Fruit fly (Drosophila melanogaster): ENCODE measurements around the gene CG34281.

DNA sequence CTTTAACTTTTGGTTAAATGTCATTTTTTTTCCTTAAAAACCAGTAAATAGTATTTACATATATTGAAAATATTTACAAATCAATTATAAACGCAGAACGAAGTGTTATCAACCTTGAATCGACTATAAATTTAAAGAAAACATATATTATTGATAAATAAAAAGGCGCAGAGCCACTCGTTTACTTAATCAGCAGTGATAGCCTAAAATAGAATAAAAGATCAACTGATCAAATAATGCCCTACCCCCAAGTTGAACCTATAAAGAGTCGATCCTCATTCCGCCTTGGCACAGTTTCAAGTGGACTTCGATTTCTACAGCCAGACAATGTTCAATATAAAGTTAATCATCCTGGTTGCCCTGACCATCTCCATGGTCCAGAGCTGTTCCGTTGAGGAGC is 16.5 kb upstream of the CG34281 start, which contains the start of gene CG7606:
- TF ChIP-seq h (optimal IDR thresholded peaks at IDR 0.05), result no peak
- no peak for TF ChIP-seq Sin3A (optimal IDR thresholded peaks at IDR 0.05)
- no peak for TF ChIP-seq Myc (optimal IDR thresholded peaks at IDR 0.05)
- TF ChIP-seq insv (optimal IDR thresholded peaks at IDR 0.05), result no peak
- no peak for TF ChIP-seq psq (optimal IDR thresholded peaks at IDR 0.05)
- no peak for TF ChIP-seq ttk (optimal IDR thresholded peaks at IDR 0.05)

Data from Kc167 (cell line).